Worm (Caenorhabditis elegans): Measurements from ENCODE around the gene C15B12.9.

- no peak for TF ChIP-seq snu-23 (GFP tag; optimal IDR thresholded peaks at IDR 0.05)
- TF ChIP-seq elt-2 (tag; optimal IDR thresholded peaks at IDR 0.05), result peak; percentile 8
These were observed 50.9 kb downstream of the C15B12.9 start for ce11 chrX:6519473-6519872.
